Worm (Caenorhabditis elegans) whole organism, dauer: ENCODE data around the gene Y51H4A.6.

ENCODE experiments used
- unc-62 ChIP-seq: sonication (generic microtip); optimal IDR thresholded peaks from 2 replicates; lab custom pipeline; 2017; ENCODE audit warnings: missing biosample characterization, missing genetic modification reagents, missing genetic modification characterization

The Y51H4A.6 gene

ce11 chrIV:16528375-16528774 is 5.1 kb upstream of the Y51H4A.6 start, which contains the start of gene Y51H4A.937:
Y51H4A.937 (plus strand) TSS chrIV:16528675.
- TF ChIP-seq unc-62: no peak

ce11 chrIV:16534900-16535299 is 1.4 kb downstream of the Y51H4A.6 start:
- TF ChIP-seq unc-62: no peak

ce11 chrIV:16540540-16540939 is 7.1 kb downstream of the Y51H4A.6 start:
- no peak for TF ChIP-seq unc-62

ce11 chrIV:16542649-16543048 is 9.2 kb downstream of the Y51H4A.6 start, which contains the start of gene uroc-1:
uroc-1 (minus strand) TSS chrIV:16542749.
- TF ChIP-seq unc-62: no peak

ce11 chrIV:16551457-16551856 is 18.0 kb downstream of the Y51H4A.6 start:
- no peak for TF ChIP-seq unc-62

ce11 chrIV:16560971-16561370 is 27.5 kb downstream of the Y51H4A.6 start:
- no peak for TF ChIP-seq unc-62

- TF ChIP-seq unc-62: no peak
These were observed 45.0 kb downstream of the Y51H4A.6 start, which contains the start of gene Y51H4A.8 for ce11 chrIV:16578449-16578848. Y51H4A.8 (minus strand) TSS chrIV:16578549.
